Worm (Caenorhabditis elegans): ENCODE data around the gene nhr-272.

ce11 chrX:12656420-12657033 is 48.1 kb downstream of the nhr-272 start:
- TF ChIP-seq mdl-1 (tag; optimal IDR thresholded peaks at IDR 0.05): peak; percentile 35 to 41
- TF ChIP-seq nhr-237 (tag; optimal IDR thresholded peaks at IDR 0.05): no peak
- no peak for TF ChIP-seq nhr-11 (tag; optimal IDR thresholded peaks at IDR 0.05)
- no peak for TF ChIP-seq snpc-4 (tag; optimal IDR thresholded peaks at IDR 0.05)
- no peak for TF ChIP-seq nhr-25 (tag; optimal IDR thresholded peaks at IDR 0.05)
- no peak for TF ChIP-seq lin-39 (tag; optimal IDR thresholded peaks at IDR 0.05)
- no peak for TF ChIP-seq unc-62 (GFP tag; optimal IDR thresholded peaks at IDR 0.05)
- TF ChIP-seq skn-1 (tag; optimal IDR thresholded peaks at IDR 0.05): no peak
- no peak for TF ChIP-seq C34F6.9 (tag; optimal IDR thresholded peaks at IDR 0.05)

All from whole organism, L2 larva.